Fruit fly (Drosophila melanogaster) whole organism, embryonic: ENCODE results near the gene Trl.

Experiments used
- Bdp1 ChIP-seq: fragments of 200-800 bp; sonication (Bioruptor generic); optimal IDR thresholded peaks from 3 replicates; lab custom pipeline; 2016; ENCODE audit warnings: missing biosample characterization, missing genetic modification characterization
- CG10366 ChIP-seq: fragments of 200-800 bp; sonication (Bioruptor generic); IDR thresholded peaks from 2 replicates; pipeline ENCODE4 v1.3.6; 2022; ENCODE audit warnings: missing biosample characterization, missing genetic modification characterization
- CG11560 ChIP-seq: fragments of 200-800 bp; sonication (Bioruptor generic); IDR thresholded peaks from 3 replicates; pipeline ENCODE4 v1.3.6; 2022; ENCODE audit warnings: missing biosample characterization, missing genetic modification characterization
- CG11695 ChIP-seq: fragments of 200-800 bp; sonication (Bioruptor generic); IDR thresholded peaks from 3 replicates; pipeline ENCODE4 v1.3.6; 2022; ENCODE audit warnings: missing biosample characterization, missing genetic modification characterization
- CG1647 ChIP-seq: fragments of 200-800 bp; sonication (Bioruptor generic); optimal IDR thresholded peaks from 3 replicates; lab custom pipeline; 2016; ENCODE audit warnings: missing biosample characterization, missing genetic modification characterization
- CG17829 ChIP-seq: fragments of 200-800 bp; optimal IDR thresholded peaks from 2 replicates; lab custom pipeline; 2019; ENCODE audit warnings: missing biosample characterization, mild to moderate bottlenecking, missing genetic modification characterization, moderate library complexity
- CG2199 ChIP-seq: fragments of 200-800 bp; sonication (Bioruptor generic); IDR thresholded peaks from 3 replicates; pipeline ENCODE4 v1.3.6; 2022; ENCODE audit warnings: missing biosample characterization, missing genetic modification characterization
- CG30403 ChIP-seq: fragments of 200-800 bp; sonication (Bioruptor generic); optimal IDR thresholded peaks from 3 replicates; lab custom pipeline; 2016; ENCODE audit warnings: missing biosample characterization, missing genetic modification characterization
- CG31365 ChIP-seq: fragments of 200-800 bp; sonication (Bioruptor generic); optimal IDR thresholded peaks from 2 replicates; lab custom pipeline; 2018; ENCODE audit warnings: missing biosample characterization, mild to moderate bottlenecking, missing genetic modification characterization
- CG4360 ChIP-seq: fragments of 200-800 bp; sonication (Bioruptor generic); IDR thresholded peaks from 2 replicates; pipeline ENCODE4 v1.3.6; 2022; ENCODE audit warnings: missing biosample characterization, missing genetic modification characterization
- CG4424 ChIP-seq: fragments of 200-800 bp; sonication (Bioruptor generic); optimal IDR thresholded peaks from 3 replicates; lab custom pipeline; 2016; ENCODE audit warnings: missing biosample characterization, missing genetic modification characterization
- CG4707 ChIP-seq: fragments of 200-800 bp; sonication (Bioruptor generic); optimal IDR thresholded peaks from 2 replicates; lab custom pipeline; 2018; ENCODE audit warnings: missing biosample characterization, mild to moderate bottlenecking, missing genetic modification characterization, moderate library complexity
- CG6654 ChIP-seq: fragments of 200-800 bp; sonication (Bioruptor generic); optimal IDR thresholded peaks from 2 replicates; lab custom pipeline; 2017; ENCODE audit warnings: missing biosample characterization, mild to moderate bottlenecking, missing genetic modification characterization
- CG6791 ChIP-seq: fragments of 200-800 bp; sonication (Bioruptor generic); IDR thresholded peaks from 3 replicates; pipeline ENCODE4 v1.3.6; 2022; ENCODE audit warnings: missing biosample characterization, missing genetic modification characterization; ENCODE audit not compliant: partially characterized antibody
- CG6813 ChIP-seq: fragments of 200-800 bp; sonication (Bioruptor generic); optimal IDR thresholded peaks from 2 replicates; lab custom pipeline; 2017; ENCODE audit warnings: missing biosample characterization, missing genetic modification characterization, mild to moderate bottlenecking, moderate library complexity, missing genetic modification reagents
- CG7987 ChIP-seq: fragments of 200-800 bp; sonication (Bioruptor generic); optimal IDR thresholded peaks from 2 replicates; lab custom pipeline; 2018; ENCODE audit warnings: missing biosample characterization, mild to moderate bottlenecking, missing genetic modification characterization, moderate library complexity
- CG8359 ChIP-seq: fragments of 200-800 bp; sonication (Bioruptor generic); optimal IDR thresholded peaks from 2 replicates; lab custom pipeline; 2017; ENCODE audit warnings: missing biosample characterization, mild to moderate bottlenecking, missing genetic modification characterization, borderline replicate concordance
- CoRest ChIP-seq: fragments of 200-800 bp; sonication (Bioruptor generic); optimal IDR thresholded peaks from 3 replicates; lab custom pipeline; 2018; ENCODE audit warnings: missing biosample characterization, mild to moderate bottlenecking, missing genetic modification characterization, moderate library complexity
- CrebB ChIP-seq: fragments of 200-800 bp; sonication (Bioruptor generic); optimal IDR thresholded peaks from 3 replicates; lab custom pipeline; 2018; ENCODE audit warnings: missing biosample characterization, mild to moderate bottlenecking, missing genetic modification characterization
- Drgx ChIP-seq: fragments of 200-800 bp; sonication (Bioruptor generic); IDR thresholded peaks from 2 replicates; pipeline ENCODE4 v1.3.6; 2022; ENCODE audit warnings: missing biosample characterization, missing genetic modification characterization
- Eip74EF ChIP-seq, 2 experiments: fragments of 200-800 bp in 1 of 2; fragments of >200 bp in 1 of 2; sonication (Bioruptor generic) in 1 of 2; optimal IDR thresholded peaks; 2 replicates each; lab custom pipeline; 2017 to 2019; ENCODE audit warnings: missing biosample characterization in 2 of 2, missing genetic modification characterization in 2 of 2, mild to moderate bottlenecking in 1 of 2, moderate library complexity in 1 of 2
- Fer1 ChIP-seq: fragments of 200-800 bp; sonication (Bioruptor generic); optimal IDR thresholded peaks from 2 replicates; lab custom pipeline; 2017; ENCODE audit warnings: missing biosample characterization, mild to moderate bottlenecking, missing genetic modification characterization
- Hr78 ChIP-seq, 2 experiments: fragments of 200-800 bp in 1 of 2; fragments of >200 bp in 1 of 2; sonication (Bioruptor generic) in 1 of 2; optimal IDR thresholded peaks; 2 replicates each; lab custom pipeline; 2017 to 2019; ENCODE audit warnings: missing biosample characterization in 2 of 2, missing genetic modification characterization in 2 of 2, mild to moderate bottlenecking in 1 of 2, moderate library complexity in 1 of 2
- MESR4 ChIP-seq: fragments of 200-800 bp; sonication (Bioruptor generic); optimal IDR thresholded peaks from 2 replicates; lab custom pipeline; 2018; ENCODE audit warnings: missing biosample characterization, mild to moderate bottlenecking, missing genetic modification characterization, moderate library complexity
- Med ChIP-seq: fragments of 200-800 bp; sonication (Bioruptor generic); peaks from one replicate; lab custom pipeline; 2016; ENCODE audit warnings: missing biosample characterization, missing genetic modification characterization, mild to moderate bottlenecking, inconsistent platforms, moderate library complexity
- Mes4 ChIP-seq: fragments of 200-800 bp; sonication (Bioruptor generic); optimal IDR thresholded peaks from 2 replicates; lab custom pipeline; 2016; ENCODE audit warnings: missing biosample characterization, missing genetic modification characterization
- NK7.1 ChIP-seq: fragments of 200-800 bp; sonication (Bioruptor generic); optimal IDR thresholded peaks from 3 replicates; lab custom pipeline; 2016; ENCODE audit warnings: missing biosample characterization, missing genetic modification characterization
- Nf-YB ChIP-seq: fragments of 200-800 bp; sonication (Bioruptor generic); optimal IDR thresholded peaks from 3 replicates; lab custom pipeline; 2019; ENCODE audit warnings: missing biosample characterization, mild to moderate bottlenecking, missing genetic modification characterization, moderate library complexity
- al ChIP-seq: fragments of 200-800 bp; sonication (Bioruptor generic); IDR thresholded peaks from 2 replicates; pipeline ENCODE4 v1.3.6; 2022; ENCODE audit warnings: missing biosample characterization, missing genetic modification characterization
- cad ChIP-seq: fragments of >200 bp; optimal IDR thresholded peaks from 2 replicates; lab custom pipeline; 2017; ENCODE audit warnings: missing biosample characterization, missing genetic modification characterization
- chn ChIP-seq: fragments of 200-800 bp; sonication (Bioruptor generic); optimal IDR thresholded peaks from 2 replicates; lab custom pipeline; 2016; ENCODE audit warnings: missing biosample characterization, missing genetic modification characterization
- corto ChIP-seq: fragments of 200-800 bp; sonication (Bioruptor generic); optimal IDR thresholded peaks from 2 replicates; lab custom pipeline; 2016; ENCODE audit warnings: missing biosample characterization, mild to moderate bottlenecking, missing genetic modification characterization, moderate library complexity
- fd3F ChIP-seq: fragments of 200-800 bp; sonication (Bioruptor generic); optimal IDR thresholded peaks from 2 replicates; lab custom pipeline; 2018; ENCODE audit warnings: missing biosample characterization, mild to moderate bottlenecking, missing genetic modification characterization, moderate library complexity
- fru ChIP-seq: fragments of >200 bp; optimal IDR thresholded peaks from 2 replicates; lab custom pipeline; 2017
- gcm2 ChIP-seq: fragments of 200-800 bp; sonication (Bioruptor generic); optimal IDR thresholded peaks from 2 replicates; lab custom pipeline; 2016; ENCODE audit warnings: missing biosample characterization, missing genetic modification characterization
- gem ChIP-seq: fragments of 200-800 bp; sonication (Bioruptor generic); optimal IDR thresholded peaks from 2 replicates; lab custom pipeline; 2019; ENCODE audit warnings: missing biosample characterization, mild to moderate bottlenecking, missing genetic modification characterization, moderate library complexity
- ind ChIP-seq: fragments of 200-800 bp; sonication (Bioruptor generic); optimal IDR thresholded peaks from 3 replicates; lab custom pipeline; 2016; ENCODE audit warnings: missing biosample characterization, missing genetic modification characterization
- lmd ChIP-seq: fragments of 200-800 bp; sonication (Bioruptor generic); IDR thresholded peaks from 2 replicates; pipeline ENCODE4 v1.3.6; 2022; ENCODE audit warnings: missing biosample characterization, missing genetic modification characterization
- maf-S ChIP-seq: fragments of 200-800 bp; sonication (Bioruptor generic); optimal IDR thresholded peaks from 2 replicates; lab custom pipeline; 2016; ENCODE audit warnings: missing biosample characterization, missing genetic modification characterization
- mam ChIP-seq: fragments of 200-800 bp; sonication (Bioruptor generic); optimal IDR thresholded peaks from 3 replicates; lab custom pipeline; 2016; ENCODE audit warnings: missing biosample characterization, missing genetic modification characterization
- otp ChIP-seq: fragments of 200-800 bp; sonication (Bioruptor generic); IDR thresholded peaks from 3 replicates; pipeline ENCODE4, ENCODE4 v1.3.6; 2022; ENCODE audit warnings: missing biosample characterization, missing genetic modification characterization
- pum ChIP-seq: fragments of 200-800 bp; sonication (Bioruptor generic); optimal IDR thresholded peaks from 2 replicates; lab custom pipeline; 2016; ENCODE audit warnings: missing biosample characterization, missing genetic modification characterization
- ranshi ChIP-seq: fragments of 200-800 bp; sonication (Bioruptor generic); IDR thresholded peaks from 2 replicates; pipeline ENCODE4 v1.3.6; 2022; ENCODE audit warnings: missing biosample characterization, missing genetic modification characterization
- row ChIP-seq: fragments of 200-800 bp; sonication (Bioruptor generic); IDR thresholded peaks from 3 replicates; pipeline ENCODE4 v1.3.6; 2022; ENCODE audit warnings: missing biosample characterization, missing genetic modification characterization
- schlank ChIP-seq: fragments of 200-800 bp; sonication (Bioruptor generic); optimal IDR thresholded peaks from 2 replicates; lab custom pipeline; 2018; ENCODE audit warnings: missing biosample characterization, mild to moderate bottlenecking, missing genetic modification characterization
- slou ChIP-seq: fragments of 200-800 bp; sonication (Bioruptor generic); optimal IDR thresholded peaks from 3 replicates; lab custom pipeline; 2016; ENCODE audit warnings: missing biosample characterization, missing genetic modification characterization
- sqz ChIP-seq: fragments of 200-800 bp; sonication (Bioruptor generic); optimal IDR thresholded peaks from 3 replicates; lab custom pipeline; 2018; ENCODE audit warnings: missing biosample characterization, mild to moderate bottlenecking, missing genetic modification characterization
- sug ChIP-seq: fragments of 200-800 bp; optimal IDR thresholded peaks from 2 replicates; lab custom pipeline; 2019; ENCODE audit warnings: missing biosample characterization, mild to moderate bottlenecking, missing genetic modification characterization, moderate library complexity
- vnd ChIP-seq: fragments of 200-800 bp; sonication (Bioruptor generic); IDR thresholded peaks from 3 replicates; pipeline ENCODE4 v1.3.6; 2022; ENCODE audit warnings: missing biosample characterization, missing genetic modification characterization; ENCODE audit not compliant: partially characterized antibody

Trl gene

DNA sequence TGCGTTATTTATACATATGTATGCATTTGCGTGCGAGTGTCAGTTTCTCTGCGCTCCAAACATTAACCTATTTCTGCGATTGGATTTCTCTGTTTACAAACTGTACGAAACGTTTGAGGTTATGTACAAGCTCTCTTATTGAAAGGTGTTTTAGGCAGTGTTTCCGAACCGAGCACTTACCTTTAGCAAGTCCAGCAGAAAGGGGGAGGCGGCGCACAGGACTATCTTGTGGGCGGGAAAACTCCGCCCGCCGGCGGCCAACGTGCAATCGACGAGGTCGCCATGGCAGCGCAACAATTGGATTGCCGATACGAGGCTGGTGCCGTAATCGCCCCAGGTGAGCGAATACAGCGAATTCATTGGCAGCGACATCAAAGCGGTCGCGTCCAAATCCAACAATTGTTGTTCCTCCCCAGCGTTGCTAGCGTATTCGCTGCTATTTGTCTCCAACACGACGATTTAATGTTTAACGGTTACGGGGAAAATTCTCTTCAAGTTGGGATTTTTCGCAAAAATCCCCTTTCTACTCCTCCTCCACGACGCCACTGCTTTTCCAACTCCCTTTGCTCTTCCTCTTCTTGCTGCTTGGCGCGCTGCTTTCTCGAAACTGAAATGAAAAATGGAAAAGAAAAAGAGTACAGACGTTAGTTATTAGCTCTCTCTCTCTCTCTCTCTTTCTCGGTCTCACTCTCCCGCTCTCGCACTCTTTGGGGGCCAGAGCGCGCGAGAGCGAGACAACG is 4.0 kb downstream of the Trl start (continued):
- TF ChIP-seq CG4424 (peak; percentile 86), CG4707 (GFP tag; lab: Kevin White, UChicago) (peak; percentile 53), Bdp1 (GFP tag; lab: Kevin White, UChicago) (peak; percentile 80), MESR4 (GFP tag; lab: Kevin White, UChicago) (peak; percentile 19), sqz (peak; percentile 39), Drgx (GFP tag; lab: Robert Waterston, UW) (peak; percentile 95), CG11695 (GFP tag; lab: Robert Waterston, UW) (peak; percentile 87), CG10366 (GFP tag; lab: Robert Waterston, UW) (peak; percentile 92), CG4360 (peak; percentile 79), CG8359 (GFP tag; lab: Kevin White, UChicago) (peak; percentile 55), cad (GFP tag; lab: Kevin White, UChicago) (peak; percentile 27), schlank (peak; percentile 83), CrebB (peak; percentile 64), vnd (GFP tag; lab: Robert Waterston, UW) (no peak), CG1647 (peak; percentile 79), row (peak; percentile 91), Hr78 (GFP tag; optimal IDR thresholded peaks at IDR 0.05; lab: Kevin White, UChicago) (no peak), ind (GFP tag; lab: Kevin White, UChicago) (peak; percentile 94), NK7.1 (GFP tag; lab: Kevin White, UChicago) (peak; percentile 84), CG6654 (GFP tag; lab: Kevin White, UChicago) (peak; percentile 73), CG2199 (GFP tag; lab: Robert Waterston, UW) (peak; percentile 38; the same call in 1 of the 3 replicates), corto (GFP tag; lab: Kevin White, UChicago) (peak; percentile 81), CG11560 (peak; percentile 85), slou (GFP tag; lab: Kevin White, UChicago) (peak; percentile 76), chn (GFP tag; lab: Kevin White, UChicago) (peak; percentile 89), CG7987 (peak; percentile 32), gem (peak; percentile 89), otp (GFP tag; lab: Robert Waterston, UW) (peak; percentile 86), maf-S (peak; percentile 88), fru (lab: Kevin White, UChicago) (no peak), CG30403 (GFP tag; lab: Kevin White, UChicago) (peak; percentile 91), lmd (GFP tag; lab: Robert Waterston, UW) (peak; percentile 93), ranshi (GFP tag; lab: Robert Waterston, UW) (peak; percentile 88), mam (peak; percentile 96), pum (peak; percentile 89), gcm2 (GFP tag; lab: Kevin White, UChicago) (peak; percentile 74), Mes4 (GFP tag; lab: Kevin White, UChicago) (peak; percentile 83), Fer1 (peak; percentile 90), CG31365 (peak; percentile 63), Med (peak; percentile 98), CG17829 (tag; lab: Kevin White, UChicago) (peak; percentile 64), CG6813 (GFP tag; lab: Kevin White, UChicago) (peak; percentile 82), sug (tag; lab: Kevin White, UChicago) (peak; percentile 72), fd3F (GFP tag; lab: Kevin White, UChicago) (peak; percentile 83), al (GFP tag; lab: Robert Waterston, UW) (peak; percentile 88), Nf-YB (peak; percentile 62), Eip74EF (GFP tag; optimal IDR thresholded peaks at IDR 0.05; lab: Kevin White, UChicago) (peak in 1 of 2 experiments; percentile 72), CoRest (tag; lab: Kevin White, UChicago) (peak; percentile 87), CG6791 (GFP tag; lab: Robert Waterston, UW) (peak; percentile 37; the same call in 1 of the 3 replicates)
